Worm (Caenorhabditis elegans): ENCODE measurements around the gene moc-2.
A peak's percentile ranks its signal among the peaks of the same experiment; 100 is the strongest.

moc-2 gene

DNA sequence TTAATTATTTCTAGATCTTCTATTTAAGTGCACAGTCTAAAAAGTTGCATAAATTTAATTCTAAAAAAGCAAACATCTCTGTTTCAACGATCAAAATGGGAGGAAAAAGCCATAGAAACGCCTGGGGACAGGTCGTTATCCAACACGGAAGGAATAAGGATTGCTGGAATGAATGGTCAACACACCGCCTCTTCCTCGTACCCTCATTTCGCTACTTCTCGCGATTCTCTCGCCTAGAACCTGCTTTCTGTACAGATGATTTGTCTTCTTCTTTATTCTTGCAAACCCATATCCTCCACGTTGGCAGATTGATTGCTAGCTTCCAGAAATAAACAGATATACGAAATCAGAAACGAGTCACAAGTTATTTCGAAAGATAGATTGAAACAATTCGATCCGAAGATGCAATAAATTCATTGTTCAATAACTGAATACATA is 10.9 kb upstream of the moc-2 start, which contains the start of gene dpy-11:
Gene dpy-11, minus strand, starts transcription at position 354 of the 438 bp plus-strand sequence.
- no peak for TF ChIP-seq ztf-29 (GFP tag; IDR thresholded peaks at IDR 0.05)
- TF ChIP-seq flt-1 (GFP tag; IDR thresholded peaks at IDR 0.05) = no peak
- TF ChIP-seq ref-1 (GFP tag; conservative IDR thresholded peaks at IDR 0.05) = no peak
- no peak for TF ChIP-seq tab-1 (GFP tag; IDR thresholded peaks at IDR 0.05)

DNA sequence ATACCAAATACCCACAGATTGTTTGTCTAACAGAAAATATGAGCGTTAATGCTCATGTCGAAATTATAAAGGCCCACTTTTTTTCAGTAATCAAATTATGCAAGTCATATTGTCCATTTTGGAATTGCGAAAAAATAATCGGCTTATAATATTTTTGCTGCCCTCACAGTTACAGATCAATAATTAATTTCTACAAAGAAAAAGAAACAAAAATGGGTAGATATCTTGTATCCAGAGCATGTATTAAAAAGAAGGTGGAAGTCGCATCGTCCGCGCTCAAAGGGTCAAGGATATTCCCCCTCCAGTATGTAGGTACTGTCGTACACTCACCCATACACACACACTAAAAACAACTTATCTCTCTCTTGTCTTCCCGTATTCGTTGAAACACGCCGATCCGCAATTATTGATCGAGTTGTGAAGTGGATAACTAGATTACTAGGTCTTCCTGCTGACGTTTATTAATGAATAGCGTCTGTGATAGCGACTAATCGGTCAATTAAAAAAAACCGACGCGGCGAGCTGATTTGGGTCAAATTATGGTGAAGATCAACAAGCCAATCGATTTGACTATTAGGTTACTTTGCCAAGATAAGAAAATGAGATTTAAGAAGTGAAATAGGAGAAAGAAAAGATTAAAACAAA is 9.9 kb upstream of the moc-2 start:
- no peak for TF ChIP-seq klf-2 (GFP tag; conservative IDR thresholded peaks at IDR 0.05)
- TF ChIP-seq flt-1 (GFP tag; IDR thresholded peaks at IDR 0.05) = no peak
- TF ChIP-seq ztf-29 (GFP tag; IDR thresholded peaks at IDR 0.05) = no peak
- no peak for TF ChIP-seq ref-1 (GFP tag; conservative IDR thresholded peaks at IDR 0.05)
- no peak for TF ChIP-seq tab-1 (GFP tag; IDR thresholded peaks at IDR 0.05)
- TF ChIP-seq T22C8.4 (GFP tag; IDR thresholded peaks at IDR 0.05) = 0 out of 2 replicates have a peak, but pooled peaks have one; percentile 18
- no peak for TF ChIP-seq ztf-23 (GFP tag; IDR thresholded peaks at IDR 0.05)

DNA sequence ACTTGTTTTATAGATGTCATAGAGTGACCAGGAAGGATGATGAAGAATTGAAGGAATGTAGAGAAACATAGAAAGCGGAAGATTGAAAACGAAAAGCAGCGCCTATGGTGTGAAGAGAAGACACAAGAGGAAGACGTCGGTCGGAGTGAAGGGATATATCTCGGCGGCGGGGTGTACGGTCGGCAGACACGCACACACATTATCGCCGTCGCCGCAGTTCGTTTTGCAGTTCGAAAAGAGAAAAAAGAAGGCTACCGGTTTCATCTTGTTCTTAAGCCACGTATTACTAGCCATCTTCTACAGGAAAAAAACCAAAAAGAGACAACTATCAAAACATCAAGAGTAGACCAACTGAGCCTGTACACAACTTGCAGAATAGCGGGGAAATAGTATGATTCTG is 9.4 kb upstream of the moc-2 start:
- TF ChIP-seq ztf-23 (GFP tag; IDR thresholded peaks at IDR 0.05) = no peak
- no peak for TF ChIP-seq T22C8.4 (GFP tag; IDR thresholded peaks at IDR 0.05)
- no peak for TF ChIP-seq klf-2 (GFP tag; conservative IDR thresholded peaks at IDR 0.05)
- TF ChIP-seq cog-1 (tag; optimal IDR thresholded peaks at IDR 0.05) = no peak
- no peak for TF ChIP-seq tab-1 (GFP tag; IDR thresholded peaks at IDR 0.05)
- TF ChIP-seq ref-1 (GFP tag; conservative IDR thresholded peaks at IDR 0.05) = no peak
- TF ChIP-seq ztf-29 (GFP tag; IDR thresholded peaks at IDR 0.05) = no peak
- TF ChIP-seq med-1 (GFP tag; optimal IDR thresholded peaks at IDR 0.05; ENCODE audit: insufficient read depth) = no peak
- TF ChIP-seq flt-1 (GFP tag; IDR thresholded peaks at IDR 0.05) = no peak

DNA sequence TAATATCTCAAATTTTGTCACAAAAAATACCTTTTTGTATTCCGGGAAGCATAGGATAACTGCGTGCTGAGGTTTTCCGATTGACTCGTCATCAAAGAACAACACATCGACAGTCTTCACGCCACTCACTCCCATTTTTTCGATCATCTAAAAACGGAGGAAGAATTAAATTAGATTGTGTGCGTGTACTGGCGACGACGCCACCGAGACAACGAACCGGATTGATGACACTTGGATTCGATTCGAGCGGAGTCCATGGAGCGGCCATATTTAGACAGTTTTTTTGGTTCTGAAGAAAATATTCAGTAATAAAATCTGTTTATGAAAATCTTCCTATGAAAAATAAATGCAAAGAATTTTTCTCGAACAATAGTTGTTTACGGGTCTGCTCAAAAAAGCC is 7.1 kb upstream of the moc-2 start, which contains the start of gene ubh-1:
Gene ubh-1, minus strand, starts transcription at position 289 of the 400 bp plus-strand sequence.
- TF ChIP-seq tab-1 (GFP tag; IDR thresholded peaks at IDR 0.05) (no peak), T22C8.4 (GFP tag; IDR thresholded peaks at IDR 0.05) (no peak), ztf-23 (GFP tag; IDR thresholded peaks at IDR 0.05) (no peak), cog-1 (tag; optimal IDR thresholded peaks at IDR 0.05) (no peak), ref-1 (GFP tag; conservative IDR thresholded peaks at IDR 0.05) (no peak), klf-2 (GFP tag; conservative IDR thresholded peaks at IDR 0.05) (no peak), ztf-29 (GFP tag; IDR thresholded peaks at IDR 0.05) (no peak), flt-1 (GFP tag; IDR thresholded peaks at IDR 0.05) (no peak)

DNA sequence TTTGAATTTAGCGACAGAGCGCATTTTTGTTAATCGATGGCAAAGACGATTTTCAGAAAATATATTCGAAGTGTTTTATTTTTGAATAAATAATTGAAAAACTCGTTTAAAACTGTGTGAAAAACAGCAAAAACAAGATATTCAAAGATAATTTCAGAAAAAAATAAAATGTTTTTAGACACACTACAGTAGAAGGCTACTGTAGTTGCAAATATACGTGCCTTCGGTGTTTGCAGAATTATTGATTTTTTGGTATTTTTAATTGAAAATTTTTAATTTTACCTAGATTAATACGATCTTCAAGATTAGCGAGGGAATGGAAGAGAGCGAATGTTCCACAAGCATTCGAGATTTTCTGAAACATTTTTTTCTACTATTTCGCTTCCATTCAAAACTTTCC is 6.6 kb upstream of the moc-2 start:
- no peak for TF ChIP-seq klf-2 (GFP tag; conservative IDR thresholded peaks at IDR 0.05)
- no peak for TF ChIP-seq tab-1 (GFP tag; IDR thresholded peaks at IDR 0.05)
- no peak for TF ChIP-seq T22C8.4 (GFP tag; IDR thresholded peaks at IDR 0.05)
- TF ChIP-seq flt-1 (GFP tag; IDR thresholded peaks at IDR 0.05) = no peak
- TF ChIP-seq cog-1 (tag; optimal IDR thresholded peaks at IDR 0.05) = no peak
- no peak for TF ChIP-seq med-1 (GFP tag; optimal IDR thresholded peaks at IDR 0.05; ENCODE audit: insufficient read depth)
- no peak for TF ChIP-seq ztf-23 (GFP tag; IDR thresholded peaks at IDR 0.05)

DNA sequence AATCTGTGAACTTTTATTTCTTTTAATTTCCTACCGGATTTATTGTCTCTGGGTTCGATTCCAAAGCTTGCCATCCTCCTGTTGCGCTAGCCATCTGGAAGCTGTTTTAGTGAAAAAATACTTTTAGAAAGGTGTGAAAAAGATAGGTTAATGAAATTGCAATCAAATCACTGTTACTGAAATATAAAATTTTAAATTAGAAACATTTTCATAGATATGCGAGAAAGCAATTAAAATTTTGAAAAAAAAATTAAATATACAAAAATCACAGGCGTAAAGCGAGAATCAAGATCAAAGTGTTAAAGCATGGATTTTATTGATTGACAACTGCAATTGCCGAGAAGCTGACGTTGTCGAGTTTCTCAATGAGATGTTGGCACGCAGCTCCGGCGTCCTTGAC is 5.7 kb upstream of the moc-2 start, which contains the start of gene ubh-2:
Gene ubh-2, minus strand, starts transcription at position 101 of the 400 bp plus-strand sequence.
- TF ChIP-seq med-1 (GFP tag; optimal IDR thresholded peaks at IDR 0.05; ENCODE audit: insufficient read depth) (no peak), tab-1 (GFP tag; IDR thresholded peaks at IDR 0.05) (no peak), flt-1 (GFP tag; IDR thresholded peaks at IDR 0.05) (no peak), ref-1 (GFP tag; conservative IDR thresholded peaks at IDR 0.05) (no peak), cog-1 (tag; optimal IDR thresholded peaks at IDR 0.05) (no peak), ztf-23 (GFP tag; IDR thresholded peaks at IDR 0.05) (no peak), klf-2 (GFP tag; conservative IDR thresholded peaks at IDR 0.05) (no peak), ztf-29 (GFP tag; IDR thresholded peaks at IDR 0.05) (no peak), T22C8.4 (GFP tag; IDR thresholded peaks at IDR 0.05) (no peak)

DNA sequence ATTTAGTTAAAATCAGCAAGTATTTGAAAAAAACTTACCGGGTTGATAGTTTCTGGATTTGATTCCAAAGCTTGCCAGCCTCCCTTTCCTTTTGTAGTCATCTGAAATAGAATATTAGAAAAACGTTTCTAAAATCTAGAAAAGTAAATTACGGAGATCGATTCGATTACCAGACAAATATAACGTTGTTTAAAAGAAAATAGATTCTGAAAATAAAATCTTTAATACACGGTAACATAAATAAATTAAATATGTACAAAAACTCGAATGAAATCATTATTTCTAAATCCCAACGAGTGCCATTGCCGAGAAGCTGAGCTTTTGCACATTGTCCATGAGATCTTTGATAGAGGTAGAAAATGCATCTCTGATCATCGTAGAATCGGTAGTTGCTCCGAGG is 4.7 kb upstream of the moc-2 start, which contains the start of gene ubh-3:
Gene ubh-3, minus strand, starts transcription at position 101 of the 400 bp plus-strand sequence.
- TF ChIP-seq T22C8.4 (GFP tag; IDR thresholded peaks at IDR 0.05) = no peak
- no peak for TF ChIP-seq med-1 (GFP tag; optimal IDR thresholded peaks at IDR 0.05; ENCODE audit: insufficient read depth)
- TF ChIP-seq ztf-23 (GFP tag; IDR thresholded peaks at IDR 0.05) = no peak
- TF ChIP-seq ztf-29 (GFP tag; IDR thresholded peaks at IDR 0.05) = no peak
- TF ChIP-seq ref-1 (GFP tag; conservative IDR thresholded peaks at IDR 0.05) = no peak
- no peak for TF ChIP-seq klf-2 (GFP tag; conservative IDR thresholded peaks at IDR 0.05)
- no peak for TF ChIP-seq tab-1 (GFP tag; IDR thresholded peaks at IDR 0.05)
- no peak for TF ChIP-seq cog-1 (tag; optimal IDR thresholded peaks at IDR 0.05)
- TF ChIP-seq flt-1 (GFP tag; IDR thresholded peaks at IDR 0.05) = no peak

DNA sequence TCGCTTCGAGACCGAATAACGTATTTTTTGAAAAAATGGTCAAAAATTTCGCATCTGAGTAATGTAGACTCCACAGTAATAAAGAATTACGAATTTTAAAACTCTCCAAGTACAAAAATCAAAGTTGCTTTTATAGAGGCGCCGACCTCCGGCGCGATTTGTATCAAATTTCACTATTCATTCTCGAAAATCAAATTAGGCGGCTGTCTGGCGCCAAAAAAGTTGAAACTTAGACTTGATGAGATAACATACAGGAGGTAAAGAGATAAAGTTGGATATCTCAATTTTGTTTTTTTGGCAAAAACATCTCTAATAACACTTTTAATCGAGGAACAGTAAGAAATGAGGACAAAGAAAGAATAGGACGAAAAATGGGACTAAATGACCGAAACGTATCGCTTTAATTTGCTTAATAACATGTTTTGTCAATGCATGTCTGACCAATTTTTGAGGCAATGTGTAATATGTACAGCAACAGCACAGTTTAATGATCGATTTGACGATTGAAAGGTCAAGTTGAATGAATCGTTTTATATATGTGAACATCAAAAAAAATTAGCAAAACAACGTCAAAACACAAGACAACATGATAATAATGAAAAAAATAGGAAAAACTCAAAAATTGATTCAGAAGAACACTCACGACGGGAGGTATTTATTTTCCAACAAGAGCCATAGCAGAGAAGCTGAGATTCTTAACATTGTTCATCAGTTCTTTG is 2.4 kb upstream of the moc-2 start:
- no peak for TF ChIP-seq tab-1 (GFP tag; IDR thresholded peaks at IDR 0.05)
- TF ChIP-seq ref-1 (GFP tag; conservative IDR thresholded peaks at IDR 0.05) = no peak
- TF ChIP-seq ztf-23 (GFP tag; IDR thresholded peaks at IDR 0.05) = no peak
- TF ChIP-seq med-1 (GFP tag; optimal IDR thresholded peaks at IDR 0.05; ENCODE audit: insufficient read depth) = no peak
- no peak for TF ChIP-seq T22C8.4 (GFP tag; IDR thresholded peaks at IDR 0.05)
- TF ChIP-seq klf-2 (GFP tag; conservative IDR thresholded peaks at IDR 0.05) = no peak
- TF ChIP-seq cog-1 (tag; optimal IDR thresholded peaks at IDR 0.05) = no peak

DNA sequence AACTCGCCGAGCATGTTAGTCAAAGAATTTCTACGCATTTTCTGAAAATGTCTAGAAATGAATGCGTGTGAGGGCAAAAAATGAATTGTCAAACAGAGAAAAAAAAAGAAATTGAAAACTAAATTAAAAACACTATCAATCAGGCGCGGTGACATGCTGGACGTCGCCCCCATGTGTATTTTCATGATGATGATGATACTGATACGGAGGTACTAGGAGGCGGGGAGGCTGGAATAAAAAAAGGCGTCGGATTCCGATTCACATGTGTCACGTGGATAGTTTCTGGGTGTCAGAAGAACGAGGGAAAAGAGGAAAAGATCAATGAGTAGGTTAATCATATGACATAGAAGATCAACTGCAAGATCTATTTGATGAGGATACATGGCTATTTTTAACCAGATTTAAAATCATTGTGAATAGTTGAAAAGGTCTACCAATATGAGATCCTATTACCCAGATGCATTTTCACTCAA is 1.4 kb upstream of the moc-2 start, which contains the start of gene W01A11.7:
Gene W01A11.7, minus strand, starts transcription at position 51 of the 473 bp plus-strand sequence.
- no peak for TF ChIP-seq tab-1 (GFP tag; IDR thresholded peaks at IDR 0.05)
- TF ChIP-seq ztf-29 (GFP tag; IDR thresholded peaks at IDR 0.05) = no peak
- TF ChIP-seq flt-1 (GFP tag; IDR thresholded peaks at IDR 0.05) = no peak
- TF ChIP-seq cog-1 (tag; optimal IDR thresholded peaks at IDR 0.05) = no peak
- TF ChIP-seq med-1 (GFP tag; optimal IDR thresholded peaks at IDR 0.05; ENCODE audit: insufficient read depth) = no peak
- no peak for TF ChIP-seq ref-1 (GFP tag; conservative IDR thresholded peaks at IDR 0.05)
- no peak for TF ChIP-seq klf-2 (GFP tag; conservative IDR thresholded peaks at IDR 0.05)
- no peak for TF ChIP-seq ztf-23 (GFP tag; IDR thresholded peaks at IDR 0.05)
- TF ChIP-seq T22C8.4 (GFP tag; IDR thresholded peaks at IDR 0.05) = no peak

All from whole organism, midembryonic.